Worm (Caenorhabditis elegans): ENCODE data around the gene ssp-35.

Gene ssp-35

DNA sequence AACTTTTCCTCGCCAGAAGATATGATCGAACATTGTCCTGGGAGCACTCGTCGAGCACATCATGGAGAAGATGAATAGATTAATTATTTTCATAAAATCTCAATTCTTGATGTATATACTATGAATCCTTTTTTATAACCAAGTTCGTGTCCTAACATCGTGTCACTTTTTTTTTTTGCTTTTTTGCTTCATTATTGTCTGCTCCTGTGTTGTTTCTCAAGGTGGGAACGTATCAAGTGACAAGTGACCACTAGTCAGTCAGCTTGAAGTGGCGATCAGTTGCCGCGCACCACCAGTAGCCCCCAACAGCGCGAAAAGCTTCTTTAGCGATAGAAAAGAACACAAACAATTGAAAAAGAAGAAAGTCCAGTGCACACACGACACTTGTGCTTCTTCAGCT, 11.4 kb downstream of the ssp-35 start, which contains the start of gene lrx-1:
lrx-1 (plus strand) TSS at position 301 of the 400 bp plus-strand sequence.
- TF ChIP-seq him-1 (tag; optimal IDR thresholded peaks at IDR 0.05) (no peak), dao-5 (tag; optimal IDR thresholded peaks at IDR 0.05) (no peak), W03F9.2 (tag; optimal IDR thresholded peaks at IDR 0.05) (no peak)

- no peak for TF ChIP-seq him-1 (tag; optimal IDR thresholded peaks at IDR 0.05)
- no peak for TF ChIP-seq dao-5 (tag; optimal IDR thresholded peaks at IDR 0.05)
- no peak for TF ChIP-seq W03F9.2 (tag; optimal IDR thresholded peaks at IDR 0.05)
These were observed 12.6 kb downstream of the ssp-35 start, which contains the start of gene T04H1.5 for ce11 chrV:12251041-12251440. TSS of gene T04H1.5 (plus strand) at chrV:12251341.

ce11 chrV:12245777-12246452, 17.7 kb downstream of the ssp-35 start:
- no peak for TF ChIP-seq W03F9.2 (tag; optimal IDR thresholded peaks at IDR 0.05)
- TF ChIP-seq dao-5 (tag; optimal IDR thresholded peaks at IDR 0.05) = no peak
- TF ChIP-seq him-1 (tag; optimal IDR thresholded peaks at IDR 0.05) = no peak

DNA sequence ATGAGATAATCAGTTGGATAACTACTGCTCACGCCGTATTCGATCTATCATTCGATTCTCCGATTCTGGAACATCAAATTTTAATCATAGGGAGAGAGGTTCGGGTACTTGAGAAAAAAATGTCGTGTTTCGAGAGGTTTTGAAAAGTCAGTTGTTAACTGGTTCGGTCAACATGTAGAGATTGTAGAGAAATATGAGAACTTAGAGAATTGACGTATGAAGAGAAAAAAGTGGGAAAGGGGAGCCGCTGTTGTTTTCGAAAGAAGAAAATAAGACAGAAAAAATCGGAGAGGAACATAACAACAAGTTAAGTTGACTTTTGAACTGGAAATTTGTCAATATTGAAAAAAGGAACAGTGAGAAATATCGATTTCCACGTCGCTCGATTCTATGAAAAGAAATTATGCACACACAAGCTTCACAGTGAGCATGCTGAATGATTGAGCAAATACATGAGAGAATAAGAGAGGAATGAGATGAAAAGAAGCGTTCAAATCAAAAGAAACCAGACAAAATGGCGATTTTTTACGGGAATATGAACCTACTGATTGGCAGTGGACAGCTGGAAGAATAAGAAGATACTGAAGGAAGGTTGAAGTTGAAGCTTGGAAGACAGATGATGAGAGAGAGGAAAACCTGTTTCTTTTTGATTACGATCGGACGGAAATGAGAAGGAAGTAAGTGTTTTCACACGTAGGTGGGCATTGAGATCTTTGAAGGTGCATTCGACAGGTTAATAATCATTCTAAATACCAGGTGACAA, 18.5 kb downstream of the ssp-35 start, which contains the start of the genes T04H1.13, slfl-5 and rad-50:
T04H1.13 (minus strand) TSS at position 51 of the 763 bp plus-strand sequence.
slfl-5 (minus strand) TSS at position 65 of the 763 bp plus-strand sequence.
rad-50 (plus strand) TSS at position 667 of the 763 bp plus-strand sequence.
- no peak for TF ChIP-seq dao-5 (tag; optimal IDR thresholded peaks at IDR 0.05)
- TF ChIP-seq him-1 (tag; optimal IDR thresholded peaks at IDR 0.05) = no peak
- no peak for TF ChIP-seq W03F9.2 (tag; optimal IDR thresholded peaks at IDR 0.05)

DNA sequence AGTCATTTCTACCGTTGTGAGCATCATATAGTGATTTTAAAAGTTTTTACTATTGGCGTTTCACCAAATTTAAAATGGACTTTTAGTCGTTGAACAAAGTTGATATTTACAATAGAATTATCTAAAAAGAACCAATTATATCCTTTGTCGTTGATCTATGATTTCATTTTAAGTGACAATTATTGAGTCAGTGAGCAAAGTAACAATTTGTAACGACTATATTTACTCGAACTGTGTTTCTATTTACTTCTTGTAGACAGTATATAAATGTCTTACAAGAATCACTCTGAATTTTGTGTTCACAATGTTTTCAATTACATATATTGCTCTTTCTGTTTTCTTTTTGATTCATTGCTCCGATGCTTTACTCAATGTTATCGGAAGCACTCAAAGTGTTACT, 22.5 kb downstream of the ssp-35 start, which contains the start of gene ttr-22:
ttr-22 (plus strand) TSS at position 301 of the 400 bp plus-strand sequence.
- TF ChIP-seq him-1 (tag; optimal IDR thresholded peaks at IDR 0.05) (no peak), dao-5 (tag; optimal IDR thresholded peaks at IDR 0.05) (no peak), W03F9.2 (tag; optimal IDR thresholded peaks at IDR 0.05) (no peak)

- TF ChIP-seq W03F9.2 (tag; optimal IDR thresholded peaks at IDR 0.05) (no peak), him-1 (tag; optimal IDR thresholded peaks at IDR 0.05) (no peak), dao-5 (tag; optimal IDR thresholded peaks at IDR 0.05) (no peak)
These were observed 28.1 kb downstream of the ssp-35 start for ce11 chrV:12235502-12235901.

DNA sequence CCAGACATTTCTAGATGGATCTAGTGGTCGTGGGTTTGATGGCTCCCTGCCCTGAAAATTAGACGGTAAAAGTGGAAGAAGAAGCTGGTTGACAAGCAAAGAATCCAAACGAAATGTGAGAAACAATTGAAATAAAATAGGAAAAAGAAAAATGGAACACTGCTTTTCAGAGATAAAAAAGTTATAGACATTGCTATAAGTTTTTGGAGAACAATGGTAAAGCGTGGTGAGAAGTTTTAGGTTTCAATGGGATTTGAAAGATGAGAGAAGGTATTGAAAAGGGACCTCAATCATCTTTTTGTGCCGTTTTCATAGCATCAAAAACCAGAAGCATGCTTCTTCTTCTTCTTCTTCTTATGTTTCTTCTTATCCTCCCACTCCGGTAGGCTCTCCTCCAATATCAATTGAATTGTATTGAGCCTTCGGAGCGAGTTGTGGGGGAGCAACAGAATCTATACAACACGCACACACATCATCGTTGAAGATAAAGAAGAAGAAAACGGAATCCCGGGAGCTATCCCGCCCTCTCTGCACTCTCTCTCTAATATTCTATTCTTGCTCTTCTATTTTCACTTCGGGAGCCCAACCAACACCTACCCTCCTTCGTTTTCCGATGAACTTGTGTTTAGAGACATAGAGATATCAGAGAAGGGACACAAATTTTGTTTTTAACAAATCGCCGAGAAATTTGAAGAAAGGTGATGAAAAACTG, 29.2 kb downstream of the ssp-35 start, which contains the start of gene myo-3:
myo-3 (minus strand) TSS at position 51 of the 712 bp plus-strand sequence.
- TF ChIP-seq him-1 (tag; optimal IDR thresholded peaks at IDR 0.05) = no peak
- TF ChIP-seq W03F9.2 (tag; optimal IDR thresholded peaks at IDR 0.05) = no peak
- TF ChIP-seq dao-5 (tag; optimal IDR thresholded peaks at IDR 0.05) = no peak

- TF ChIP-seq W03F9.2 (tag; optimal IDR thresholded peaks at IDR 0.05) (no peak), dao-5 (tag; optimal IDR thresholded peaks at IDR 0.05) (no peak), him-1 (tag; optimal IDR thresholded peaks at IDR 0.05) (no peak)
These were observed 30.2 kb downstream of the ssp-35 start for ce11 chrV:12233425-12233824.
